Fruit fly (Drosophila melanogaster): Measurements from ENCODE around the gene CG12118.

Gene CG12118

DNA sequence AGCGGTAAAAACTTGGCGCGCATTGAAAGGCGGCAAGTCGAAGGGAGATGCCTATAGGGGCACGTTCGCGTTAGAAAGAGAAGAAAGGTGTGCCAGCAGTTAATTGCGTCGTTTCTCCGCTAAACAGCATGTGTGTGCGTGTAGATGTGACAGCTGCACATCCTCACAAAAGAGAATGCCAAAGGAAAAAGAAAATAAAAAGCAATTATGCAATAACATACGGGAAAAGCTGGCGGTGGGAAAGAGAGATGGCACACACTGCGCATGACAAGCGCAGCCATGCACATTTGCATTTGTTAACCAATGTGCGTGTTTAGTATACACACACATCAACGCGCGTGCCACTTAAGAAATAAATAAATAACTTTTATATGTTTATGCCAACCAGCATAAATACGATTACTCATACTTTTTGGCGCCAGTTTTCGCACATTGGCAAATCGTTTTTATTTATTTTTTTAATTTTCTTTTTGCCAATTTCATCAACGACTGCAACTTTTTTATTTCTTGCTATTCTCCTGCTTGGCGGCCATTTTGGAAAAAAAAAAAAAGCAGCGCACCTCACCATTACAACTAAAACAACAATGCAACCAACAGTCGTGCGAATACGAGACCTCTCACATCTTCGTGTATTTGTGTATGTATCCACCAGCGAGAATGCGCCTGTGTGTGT is 40.4 kb downstream of the CG12118 start:
- peak in 1 of 2 experiments; percentile 16 for TF ChIP-seq CTCF (optimal IDR thresholded peaks at IDR 0.05)
- TF ChIP-seq CG8478 (optimal IDR thresholded peaks at IDR 0.05) = no peak

dm6 chrX:9155134-9155533 is 41.1 kb downstream of the CG12118 start:
- no peak for TF ChIP-seq CTCF (optimal IDR thresholded peaks at IDR 0.05)
- TF ChIP-seq CG8478 (optimal IDR thresholded peaks at IDR 0.05) = no peak

DNA sequence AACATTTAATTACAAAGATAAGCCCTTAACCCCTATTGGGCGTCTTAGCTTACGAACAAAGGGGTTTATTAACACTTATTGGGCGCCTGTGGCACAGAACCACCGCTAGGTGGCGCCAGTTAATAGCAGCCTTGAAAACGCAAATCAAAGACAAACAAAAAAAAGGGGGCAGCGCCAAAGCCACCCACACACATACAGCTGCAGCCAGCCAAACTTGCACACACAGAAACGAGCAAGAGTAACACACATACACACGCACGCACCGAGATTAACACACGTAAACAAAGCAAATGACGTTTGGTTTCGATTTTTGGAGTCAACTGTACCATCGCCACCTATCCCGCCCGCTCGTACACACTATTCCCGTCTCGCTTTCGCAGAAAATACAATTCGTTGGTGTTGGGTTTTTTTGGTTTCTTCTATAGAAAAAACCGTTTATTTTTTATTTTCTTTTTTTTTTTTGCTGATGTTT is 44.1 kb downstream of the CG12118 start:
- TF ChIP-seq CTCF (optimal IDR thresholded peaks at IDR 0.05) (peak; percentile 85 to 89), CG8478 (optimal IDR thresholded peaks at IDR 0.05) (no peak)

dm6 chrX:9148989-9149522 is 47.2 kb downstream of the CG12118 start, which contains the start of the genes fh and Bap111:
fh (minus strand) TSS chrX:9149071.
Bap111 (plus strand) TSS chrX:9149309.
- no peak for TF ChIP-seq CG8478 (optimal IDR thresholded peaks at IDR 0.05)

All from S2 (cell line).